Fruit fly (Drosophila melanogaster) whole organism, embryonic: ENCODE data around the gene Decay.
A peak's percentile ranks its signal among the peaks of the same experiment; 100 is the strongest.

Experiments
- Asciz ChIP-seq: fragments of 200-800 bp; sonication (Bioruptor generic); optimal IDR thresholded peaks from 2 replicates; lab custom pipeline; 2017; ENCODE audit warnings: missing biosample characterization, mild to moderate bottlenecking, missing genetic modification characterization, missing genetic modification reagents
- B-H1 ChIP-seq: fragments of 200-800 bp; sonication (Bioruptor generic); IDR thresholded peaks from 3 replicates; pipeline ENCODE4 v1.3.6; 2022; ENCODE audit warnings: missing biosample characterization, missing genetic modification characterization
- CG10543 ChIP-seq: fragments of 200-800 bp; sonication (Bioruptor generic); optimal IDR thresholded peaks from 3 replicates; lab custom pipeline; 2017; ENCODE audit warnings: missing biosample characterization, mild to moderate bottlenecking, missing genetic modification characterization, moderate library complexity
- CG11504 ChIP-seq: fragments of 200-800 bp; sonication (Bioruptor generic); optimal IDR thresholded peaks from 3 replicates; lab custom pipeline; 2019; ENCODE audit warnings: missing biosample characterization, mild to moderate bottlenecking, missing genetic modification characterization, moderate library complexity
- CG11695 ChIP-seq: fragments of 200-800 bp; sonication (Bioruptor generic); IDR thresholded peaks from 3 replicates; pipeline ENCODE4 v1.3.6; 2022; ENCODE audit warnings: missing biosample characterization, missing genetic modification characterization
- CG13775 ChIP-seq: fragments of 200-800 bp; sonication (Bioruptor generic); optimal IDR thresholded peaks from 3 replicates; lab custom pipeline; 2017; ENCODE audit warnings: missing biosample characterization, mild to moderate bottlenecking, missing genetic modification characterization
- CG15011 ChIP-seq: fragments of 200-800 bp; sonication (Bioruptor generic); optimal IDR thresholded peaks from 3 replicates; lab custom pipeline; 2018; ENCODE audit warnings: missing biosample characterization, mild to moderate bottlenecking, missing genetic modification characterization
- CG17328 ChIP-seq: fragments of 200-800 bp; sonication (Bioruptor generic); IDR thresholded peaks from 2 replicates; pipeline ENCODE4 v1.3.6; 2022; ENCODE audit warnings: missing biosample characterization, missing genetic modification characterization
- CG17829 ChIP-seq: fragments of 200-800 bp; optimal IDR thresholded peaks from 2 replicates; lab custom pipeline; 2019; ENCODE audit warnings: missing biosample characterization, mild to moderate bottlenecking, missing genetic modification characterization, moderate library complexity
- CG18599 ChIP-seq: fragments of 200-800 bp; sonication (Bioruptor generic); optimal IDR thresholded peaks from 3 replicates; lab custom pipeline; 2017; ENCODE audit warnings: missing biosample characterization, missing genetic modification characterization, mild to moderate bottlenecking, moderate library complexity, missing genetic modification reagents
- CG31441 ChIP-seq: fragments of 200-800 bp; sonication (Bioruptor generic); IDR thresholded peaks from 2 replicates; pipeline ENCODE4 v1.3.6; 2022; ENCODE audit warnings: missing biosample characterization, missing genetic modification characterization
- CG33213 ChIP-seq: fragments of 200-800 bp; sonication (Bioruptor generic); optimal IDR thresholded peaks from 3 replicates; lab custom pipeline; 2016; ENCODE audit warnings: missing biosample characterization, missing genetic modification characterization
- CG43689 ChIP-seq: fragments of 200-800 bp; sonication (Bioruptor generic); IDR thresholded peaks from 2 replicates; pipeline ENCODE4 v1.3.6; 2022; ENCODE audit warnings: missing biosample characterization, missing genetic modification characterization
- CG4424 ChIP-seq: fragments of 200-800 bp; sonication (Bioruptor generic); optimal IDR thresholded peaks from 3 replicates; lab custom pipeline; 2016; ENCODE audit warnings: missing biosample characterization, missing genetic modification characterization
- CG4820 ChIP-seq: fragments of 200-800 bp; sonication (Bioruptor generic); optimal IDR thresholded peaks from 3 replicates; lab custom pipeline; 2016; ENCODE audit warnings: missing biosample characterization, missing genetic modification characterization
- CG8281 ChIP-seq: fragments of 200-800 bp; sonication (Bioruptor generic); optimal IDR thresholded peaks from 2 replicates; lab custom pipeline; 2018; ENCODE audit warnings: missing biosample characterization, mild to moderate bottlenecking, missing genetic modification characterization, moderate library complexity
- CG9817 ChIP-seq: fragments of 200-800 bp; sonication (Bioruptor generic); optimal IDR thresholded peaks from 2 replicates; lab custom pipeline; 2018; ENCODE audit warnings: missing biosample characterization, mild to moderate bottlenecking, missing genetic modification characterization, moderate library complexity
- D ChIP-seq, 2 experiments: fragments of 200-800 bp in 1 of 2; fragments of >200 bp in 1 of 2; sonication (Bioruptor generic) in 1 of 2; optimal IDR thresholded peaks; 2 replicates in 1 of 2; 3 replicates in 1 of 2; lab custom pipeline; 2017; ENCODE audit warnings: mild to moderate bottlenecking in 1 of 2, missing biosample characterization in 1 of 2, missing genetic modification characterization in 1 of 2, missing genetic modification reagents in 1 of 2
- Eip74EF ChIP-seq, 2 experiments: fragments of 200-800 bp in 1 of 2; fragments of >200 bp in 1 of 2; sonication (Bioruptor generic) in 1 of 2; optimal IDR thresholded peaks; 2 replicates each; lab custom pipeline; 2017 to 2019; ENCODE audit warnings: missing biosample characterization in 2 of 2, missing genetic modification characterization in 2 of 2, mild to moderate bottlenecking in 1 of 2, moderate library complexity in 1 of 2
- Fer1 ChIP-seq: fragments of 200-800 bp; sonication (Bioruptor generic); optimal IDR thresholded peaks from 2 replicates; lab custom pipeline; 2017; ENCODE audit warnings: missing biosample characterization, mild to moderate bottlenecking, missing genetic modification characterization
- GATAe ChIP-seq: fragments of 200-800 bp; sonication (Bioruptor generic); conservative IDR thresholded peaks from 2 replicates; pipeline ENCODE4 v1.3.6; 2022; ENCODE audit warnings: missing biosample characterization, missing genetic modification characterization
- Hand ChIP-seq: fragments of 200-800 bp; sonication (Bioruptor generic); optimal IDR thresholded peaks from 2 replicates; lab custom pipeline; 2017; ENCODE audit warnings: mild to moderate bottlenecking, missing biosample characterization, missing genetic modification reagents, missing genetic modification characterization
- Hmr ChIP-seq: fragments of 200-800 bp; sonication (Bioruptor generic); optimal IDR thresholded peaks from 3 replicates; lab custom pipeline; 2017; ENCODE audit warnings: mild to moderate bottlenecking, missing biosample characterization, missing genetic modification reagents, missing genetic modification characterization
- Myb ChIP-seq: fragments of 200-800 bp; sonication (Bioruptor generic); optimal IDR thresholded peaks from 2 replicates; lab custom pipeline; 2016; ENCODE audit warnings: missing biosample characterization, missing genetic modification characterization
- Oli ChIP-seq: fragments of 200-800 bp; sonication (Bioruptor generic); optimal IDR thresholded peaks from 2 replicates; lab custom pipeline; 2018; ENCODE audit warnings: missing biosample characterization, mild to moderate bottlenecking, missing genetic modification characterization, moderate library complexity
- Ptx1 ChIP-seq: fragments of 200-800 bp; sonication (Bioruptor generic); IDR thresholded peaks from 2 replicates; pipeline ENCODE4 v1.3.6; 2022; ENCODE audit warnings: missing biosample characterization, missing genetic modification characterization
- Xbp1 ChIP-seq: fragments of 200-800 bp; sonication (Bioruptor generic); optimal IDR thresholded peaks from 3 replicates; lab custom pipeline; 2016; ENCODE audit warnings: missing biosample characterization, mild to moderate bottlenecking, missing genetic modification characterization
- bcd ChIP-seq: fragments of 200-800 bp; sonication (Bioruptor generic); optimal IDR thresholded peaks from 2 replicates; lab custom pipeline; 2017; ENCODE audit warnings: missing biosample characterization, mild to moderate bottlenecking, missing genetic modification characterization
- br ChIP-seq: fragments of >200 bp; optimal IDR thresholded peaks from 2 replicates; lab custom pipeline; 2017
- dmrt99B ChIP-seq: fragments of 200-800 bp; sonication (Bioruptor generic); optimal IDR thresholded peaks from 2 replicates; lab custom pipeline; 2018; ENCODE audit warnings: missing biosample characterization, mild to moderate bottlenecking, missing genetic modification characterization, moderate library complexity
- esg ChIP-seq: fragments of 200-800 bp; sonication (Bioruptor generic); conservative IDR thresholded peaks from 2 replicates; pipeline ENCODE4 v1.3.6; 2022; ENCODE audit warnings: missing biosample characterization, missing genetic modification characterization
- fd96Cb ChIP-seq: fragments of 200-800 bp; sonication (Bioruptor generic); optimal IDR thresholded peaks from 2 replicates; lab custom pipeline; 2018; ENCODE audit warnings: missing biosample characterization, mild to moderate bottlenecking, missing genetic modification characterization, moderate library complexity
- gcm ChIP-seq: fragments of 200-800 bp; sonication (Bioruptor generic); optimal IDR thresholded peaks from 2 replicates; lab custom pipeline; 2019; ENCODE audit warnings: missing biosample characterization, mild to moderate bottlenecking, missing genetic modification characterization, moderate library complexity
- hbn ChIP-seq: fragments of 200-800 bp; sonication (Bioruptor generic); IDR thresholded peaks from 2 replicates; pipeline ENCODE4 v1.3.6; 2022; ENCODE audit warnings: missing biosample characterization, missing genetic modification characterization; ENCODE audit not compliant: partially characterized antibody
- insv ChIP-seq, 2 experiments: fragments of 200-800 bp; sonication (Bioruptor generic); optimal IDR thresholded peaks; 3 replicates each; lab custom pipeline; 2016 to 2018; ENCODE audit warnings: missing biosample characterization in 2 of 2, missing genetic modification characterization in 2 of 2
- klu ChIP-seq: fragments of 200-800 bp; sonication (Bioruptor generic); IDR thresholded peaks from 2 replicates; pipeline ENCODE4 v1.3.6; 2022; ENCODE audit warnings: missing biosample characterization, missing genetic modification characterization
- lab ChIP-seq: fragments of 200-800 bp; sonication (Bioruptor generic); optimal IDR thresholded peaks from 3 replicates; lab custom pipeline; 2017; ENCODE audit warnings: missing biosample characterization, missing genetic modification characterization, mild to moderate bottlenecking, moderate library complexity, missing genetic modification reagents
- nom ChIP-seq: fragments of 200-800 bp; sonication (Bioruptor generic); optimal IDR thresholded peaks from 2 replicates; lab custom pipeline; 2017; ENCODE audit warnings: missing biosample characterization, missing genetic modification characterization, mild to moderate bottlenecking, moderate library complexity, missing genetic modification reagents
- oc ChIP-seq: fragments of 200-800 bp; sonication (Bioruptor generic); optimal IDR thresholded peaks from 2 replicates; lab custom pipeline; 2018; ENCODE audit warnings: missing biosample characterization, mild to moderate bottlenecking, missing genetic modification characterization, moderate library complexity
- sens ChIP-seq: fragments of 200-800 bp; sonication (Bioruptor generic); peaks from one replicate; lab custom pipeline; 2016; ENCODE audit warnings: missing biosample characterization, missing genetic modification characterization
- sisA ChIP-seq: fragments of 200-800 bp; sonication (Bioruptor generic); IDR thresholded peaks from 2 replicates; pipeline ENCODE4 v1.3.6; 2022; ENCODE audit warnings: missing biosample characterization, missing genetic modification characterization
- sob ChIP-seq: fragments of 200-800 bp; sonication (Bioruptor generic); IDR thresholded peaks from 2 replicates; pipeline ENCODE4 v1.3.6; 2022; ENCODE audit warnings: missing biosample characterization, missing genetic modification characterization
- tap ChIP-seq: fragments of 200-800 bp; optimal IDR thresholded peaks from 3 replicates; lab custom pipeline; 2019; ENCODE audit warnings: missing biosample characterization, mild to moderate bottlenecking, missing genetic modification characterization, moderate library complexity
- tgo ChIP-seq: fragments of 200-800 bp; sonication (Bioruptor generic); IDR thresholded peaks from 3 replicates; pipeline ENCODE4 v1.3.6; 2022; ENCODE audit warnings: missing biosample characterization, missing genetic modification characterization
- zf30C ChIP-seq: fragments of 200-800 bp; sonication (Bioruptor generic); optimal IDR thresholded peaks from 3 replicates; lab custom pipeline; 2018; ENCODE audit warnings: missing biosample characterization, mild to moderate bottlenecking, missing genetic modification characterization

Decay gene

DNA sequence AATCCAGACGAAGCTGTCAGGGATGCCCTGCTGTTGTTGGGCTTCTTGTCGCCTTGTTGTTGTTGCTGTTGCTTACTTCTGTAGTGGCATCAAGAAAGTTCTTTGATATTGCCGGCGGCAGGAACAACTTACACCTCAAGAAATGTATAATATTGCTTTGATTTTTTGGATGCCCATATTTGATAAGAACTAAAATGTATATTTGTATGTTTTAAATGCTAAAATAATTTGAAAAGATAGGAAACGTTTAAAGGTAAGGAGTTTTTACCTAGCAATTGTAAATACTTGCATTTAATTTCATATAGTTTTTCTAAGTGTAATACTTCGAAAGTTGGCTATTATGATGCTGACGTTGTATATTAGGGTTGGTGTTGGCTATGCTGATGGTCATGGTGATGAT lies 9.3 kb upstream of the Decay start (continued):
- TF ChIP-seq CG4820 (GFP tag; lab: Kevin White, UChicago) (peak; percentile 10), CG17328 (GFP tag; lab: Robert Waterston, UW) (peak; percentile 21; the same call in 1 of the 2 replicates), Hand (GFP tag; lab: Kevin White, UChicago) (peak; percentile 1), insv (GFP tag; optimal IDR thresholded peaks at IDR 0.05; lab: Kevin White, UChicago) (no peak), CG11695 (GFP tag; lab: Robert Waterston, UW) (peak; percentile 29; the same call in 1 of the 3 replicates), klu (GFP tag; lab: Robert Waterston, UW) (no peak), sens (GFP tag; lab: Kevin White, UChicago) (peak; percentile 82), GATAe (GFP tag; lab: Robert Waterston, UW) (no peak), Asciz (GFP tag; lab: Kevin White, UChicago) (peak; percentile 24), esg (0 out of 2 replicates have a peak, but pooled peaks have one; percentile 20), hbn (GFP tag; lab: Robert Waterston, UW) (no peak), Oli (tag; lab: Kevin White, UChicago) (peak; percentile 37), dmrt99B (tag; lab: Kevin White, UChicago) (peak; percentile 60), Fer1 (GFP tag; lab: Kevin White, UChicago) (peak; percentile 48), CG11504 (tag; lab: Kevin White, UChicago) (peak; percentile 75), nom (GFP tag; lab: Kevin White, UChicago) (no peak), Ptx1 (peak; percentile 44; the same call in 1 of the 2 replicates), CG10543 (GFP tag; lab: Kevin White, UChicago) (no peak), Myb (GFP tag; lab: Kevin White, UChicago) (no peak), oc (peak; percentile 45), CG8281 (no peak), CG9817 (tag; lab: Kevin White, UChicago) (peak; percentile 16), CG33213 (GFP tag; lab: Kevin White, UChicago) (no peak), CG4424 (peak; percentile 8), lab (GFP tag; lab: Kevin White, UChicago) (peak; percentile 56), CG15011 (peak; percentile 15), CG17829 (tag; lab: Kevin White, UChicago) (peak; percentile 44), tgo (GFP tag; lab: Robert Waterston, UW) (0 out of 3 replicates have a peak, but pooled peaks have one; percentile 19), CG18599 (GFP tag; lab: Kevin White, UChicago) (peak; percentile 44), CG13775 (GFP tag; lab: Kevin White, UChicago) (peak; percentile 11), D (optimal IDR thresholded peaks at IDR 0.05; lab: Kevin White, UChicago) (no peak), D (GFP tag; optimal IDR thresholded peaks at IDR 0.05; lab: Kevin White, UChicago) (peak; percentile 1), B-H1 (GFP tag; lab: Robert Waterston, UW) (no peak), CG31441 (GFP tag; lab: Robert Waterston, UW) (peak; percentile 64), CG43689 (GFP tag; lab: Robert Waterston, UW) (no peak), fd96Cb (tag; lab: Kevin White, UChicago) (peak; percentile 34), gcm (GFP tag; lab: Kevin White, UChicago) (peak; percentile 13), Xbp1 (GFP tag; lab: Kevin White, UChicago) (peak; percentile 3), Eip74EF (GFP tag; optimal IDR thresholded peaks at IDR 0.05; lab: Kevin White, UChicago) (peak in 1 of 2 experiments; percentile 13), sob (GFP tag; lab: Robert Waterston, UW) (no peak), Hmr (GFP tag; lab: Kevin White, UChicago) (peak; percentile 40), bcd (GFP tag; lab: Kevin White, UChicago) (peak; percentile 6), br (lab: Kevin White, UChicago) (no peak), sisA (peak; percentile 36; the same call in 1 of the 2 replicates), zf30C (GFP tag; lab: Kevin White, UChicago) (peak; percentile 41), tap (tag; lab: Kevin White, UChicago) (peak; percentile 40)
